Worm (Caenorhabditis elegans) whole organism, mixed stage, embryonic: ENCODE measurements around the gene pcp-1.

ENCODE experiments used
- M03D4.4 ChIP-seq: sonication (generic microtip); optimal IDR thresholded peaks from 2 replicates; lab custom pipeline; 2017; ENCODE audit warnings: mild to moderate bottlenecking, missing genetic modification characterization, missing compliant biosample characterization
- bed-3 ChIP-seq: fragments of 200-800 bp; sonication (Bioruptor generic); optimal IDR thresholded peaks from 3 replicates; lab custom pipeline; 2018; ENCODE audit warnings: mild to moderate bottlenecking, missing genetic modification characterization, moderate library complexity, missing compliant biosample characterization
- blmp-1 ChIP-seq: fragments of 150-350 bp; optimal IDR thresholded peaks from 2 replicates; lab custom pipeline; 2014; ENCODE audit warnings: missing biosample characterization, missing genetic modification characterization
- ceh-39 ChIP-seq: fragments of 150-350 bp; optimal IDR thresholded peaks from 2 replicates; lab custom pipeline; 2014; ENCODE audit warnings: missing biosample characterization, missing genetic modification characterization
- ceh-43 ChIP-seq: fragments of 200-800 bp; sonication (Bioruptor generic); optimal IDR thresholded peaks from 2 replicates; lab custom pipeline; 2018; ENCODE audit warnings: mild to moderate bottlenecking, missing genetic modification characterization, moderate library complexity, missing compliant biosample characterization
- ces-1 ChIP-seq: fragments of 150-350 bp; optimal IDR thresholded peaks from 2 replicates; lab custom pipeline; 2014; ENCODE audit warnings: missing biosample characterization, missing genetic modification reagents, missing genetic modification characterization
- drap-1 ChIP-seq: fragments of 200-800 bp; sonication (Bioruptor generic); optimal IDR thresholded peaks from 3 replicates; lab custom pipeline; 2018; ENCODE audit warnings: mild to moderate bottlenecking, missing genetic modification characterization, missing compliant biosample characterization
- elt-1 ChIP-seq: sonication (generic microtip); optimal IDR thresholded peaks from 2 replicates; lab custom pipeline; 2017; ENCODE audit warnings: missing genetic modification characterization, mild to moderate bottlenecking, missing compliant biosample characterization, antibody characterized with exemption, moderate library complexity, borderline replicate concordance; ENCODE audit not compliant: insufficient read depth
- elt-3 ChIP-seq: fragments of 150-350 bp; optimal IDR thresholded peaks from 2 replicates; lab custom pipeline; 2014; ENCODE audit warnings: missing biosample characterization, missing genetic modification characterization
- flh-1 ChIP-seq: fragments of 200-800 bp; sonication (Bioruptor generic); optimal IDR thresholded peaks from 2 replicates; lab custom pipeline; 2018; ENCODE audit warnings: mild to moderate bottlenecking, missing genetic modification characterization, moderate library complexity, missing compliant biosample characterization
- hlh-1 ChIP-seq: fragments of 150-350 bp; optimal IDR thresholded peaks from 2 replicates; lab custom pipeline; 2014; ENCODE audit warnings: missing biosample characterization, missing genetic modification reagents, missing genetic modification characterization
- lin-13 ChIP-seq: fragments of 150-350 bp; optimal IDR thresholded peaks from 2 replicates; lab custom pipeline; 2014; ENCODE audit warnings: missing biosample characterization, missing genetic modification characterization
- lin-32 ChIP-seq: fragments of 200-800 bp; sonication (Bioruptor generic); optimal IDR thresholded peaks from 2 replicates; lab custom pipeline; 2018; ENCODE audit warnings: mild to moderate bottlenecking, missing genetic modification characterization, missing compliant biosample characterization
- lsy-2 ChIP-seq: fragments of 150-350 bp; optimal IDR thresholded peaks from 2 replicates; lab custom pipeline; 2014; ENCODE audit warnings: missing biosample characterization, missing genetic modification characterization
- mab-5 ChIP-seq: fragments of 150-350 bp; optimal IDR thresholded peaks from 2 replicates; lab custom pipeline; 2014; ENCODE audit warnings: missing biosample characterization, missing genetic modification characterization
- mep-1 ChIP-seq: fragments of 150-350 bp; optimal IDR thresholded peaks from 2 replicates; lab custom pipeline; 2017; ENCODE audit warnings: missing biosample characterization, missing genetic modification reagents, missing genetic modification characterization, inconsistent platforms
- mls-2 ChIP-seq: sonication (generic microtip); optimal IDR thresholded peaks from 2 replicates; lab custom pipeline; 2016; ENCODE audit warnings: mild to moderate bottlenecking, missing genetic modification characterization, moderate library complexity, missing compliant biosample characterization
- nhr-76 ChIP-seq: sonication (generic microtip); optimal IDR thresholded peaks from 2 replicates; lab custom pipeline; 2017; ENCODE audit warnings: missing biosample characterization, missing genetic modification characterization
- pha-4 ChIP-seq: fragments of 150-350 bp; optimal IDR thresholded peaks from 2 replicates; lab custom pipeline; 2018; ENCODE audit warnings: missing biosample characterization, missing genetic modification reagents, missing genetic modification characterization
- sem-2 ChIP-seq: fragments of 200-800 bp; sonication (Bioruptor generic); optimal IDR thresholded peaks from 2 replicates; lab custom pipeline; 2018; ENCODE audit warnings: mild to moderate bottlenecking, missing genetic modification characterization, missing compliant biosample characterization
- snpc-4 ChIP-seq: fragments of 150-350 bp; optimal IDR thresholded peaks from 2 replicates; lab custom pipeline; 2014; ENCODE audit warnings: missing biosample characterization, missing genetic modification characterization
- sptf-1 ChIP-seq: sonication (generic microtip); optimal IDR thresholded peaks from 2 replicates; lab custom pipeline; 2017; ENCODE audit warnings: mild to moderate bottlenecking, missing genetic modification characterization, moderate library complexity, missing compliant biosample characterization
- tbx-8 ChIP-seq: fragments of 200-800 bp; sonication (Bioruptor generic); optimal IDR thresholded peaks from 2 replicates; lab custom pipeline; 2018; ENCODE audit warnings: mild to moderate bottlenecking, missing genetic modification characterization, moderate library complexity, missing compliant biosample characterization
- unc-120 ChIP-seq: sonication (generic microtip); optimal IDR thresholded peaks from 2 replicates; lab custom pipeline; 2017; ENCODE audit warnings: missing genetic modification characterization, missing compliant biosample characterization; ENCODE audit not compliant: poor library complexity, severe bottlenecking
- unc-39 ChIP-seq: fragments of 150-350 bp; optimal IDR thresholded peaks from 2 replicates; lab custom pipeline; 2014; ENCODE audit warnings: missing biosample characterization, missing genetic modification characterization
- unc-62 ChIP-seq: fragments of 150-350 bp; optimal IDR thresholded peaks from 2 replicates; lab custom pipeline; 2014; ENCODE audit warnings: missing biosample characterization, missing genetic modification reagents, missing genetic modification characterization
- ztf-11 ChIP-seq: fragments of 150-350 bp; optimal IDR thresholded peaks from 2 replicates; lab custom pipeline; 2014; ENCODE audit warnings: missing biosample characterization, missing genetic modification characterization

pcp-1 gene

DNA sequence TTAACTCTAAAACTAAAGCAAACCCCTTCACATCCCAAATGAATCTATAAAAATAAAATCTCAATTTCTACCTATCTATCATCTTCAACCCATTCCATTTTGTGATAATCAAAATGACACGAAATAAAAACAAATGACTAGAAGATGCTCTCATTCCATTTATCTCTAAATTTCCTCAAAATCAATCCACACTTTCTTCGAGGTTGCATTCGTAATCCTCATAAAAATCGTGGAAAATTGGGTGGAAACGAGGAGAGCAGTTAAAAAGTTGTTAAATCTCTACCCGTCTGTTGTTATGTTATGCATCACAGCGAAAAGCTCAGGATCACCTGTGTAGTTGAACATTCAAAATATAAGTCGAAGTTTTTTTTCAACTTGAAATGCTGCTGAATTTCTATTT, 48.2 kb downstream of the pcp-1 start:
- TF ChIP-seq ceh-43 (GFP tag; lab: Kevin White, UChicago) (no peak), elt-1 (tag; lab: Kevin White, UChicago) (no peak), blmp-1 (tag; lab: Kevin White, UChicago) (no peak), bed-3 (GFP tag; lab: Kevin White, UChicago) (no peak), M03D4.4 (no peak), mls-2 (tag; lab: Kevin White, UChicago) (no peak), unc-39 (tag; lab: Kevin White, UChicago) (no peak), lin-13 (no peak), flh-1 (GFP tag; lab: Kevin White, UChicago) (no peak), drap-1 (GFP tag; lab: Kevin White, UChicago) (no peak), mab-5 (no peak), ceh-39 (tag; lab: Kevin White, UChicago) (no peak), pha-4 (tag; lab: Kevin White, UChicago) (no peak), sptf-1 (no peak), tbx-8 (GFP tag; lab: Kevin White, UChicago) (no peak), unc-120 (tag; lab: Kevin White, UChicago) (no peak), hlh-1 (tag; lab: Kevin White, UChicago) (no peak), nhr-76 (tag; lab: Kevin White, UChicago) (no peak), lin-32 (GFP tag; lab: Kevin White, UChicago) (no peak), ztf-11 (tag; lab: Kevin White, UChicago) (no peak)

DNA sequence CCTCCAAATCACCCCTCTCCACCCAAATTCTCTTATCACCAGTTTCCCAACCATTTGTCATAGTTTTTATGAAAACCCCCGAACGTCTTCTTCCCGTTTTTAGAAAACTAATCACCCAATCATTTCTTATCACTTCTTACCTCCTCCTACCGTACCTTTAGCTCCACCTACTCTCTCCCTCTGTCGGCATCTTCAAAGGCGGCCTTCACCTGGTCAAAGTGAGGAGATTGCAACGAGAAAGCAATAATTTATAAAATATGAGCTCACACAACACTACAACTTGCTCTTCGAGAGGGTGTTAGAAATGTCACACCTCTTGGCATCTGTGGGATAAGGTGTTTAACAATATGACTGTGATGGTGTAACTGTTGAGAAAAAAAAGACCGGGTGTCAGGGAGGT, 50.3 kb downstream of the pcp-1 start:
- TF ChIP-seq unc-62 (GFP tag; lab: Kevin White, UChicago) (no peak), ces-1 (no peak), elt-3 (tag; lab: Kevin White, UChicago) (no peak), mep-1 (tag; lab: Kevin White, UChicago) (no peak), sem-2 (no peak), blmp-1 (tag; lab: Kevin White, UChicago) (no peak), snpc-4 (tag; lab: Kevin White, UChicago) (no peak), tbx-8 (GFP tag; lab: Kevin White, UChicago) (no peak), lsy-2 (no peak), drap-1 (GFP tag; lab: Kevin White, UChicago) (no peak), ceh-43 (GFP tag; lab: Kevin White, UChicago) (no peak)
